Fruit fly (Drosophila melanogaster): ENCODE measurements around the gene mRpS31.

dm6 chr3L:16001164-16001679 lies 3.8 kb upstream of the mRpS31 start:
- TF ChIP-seq CTCF (optimal IDR thresholded peaks at IDR 0.05), result no peak
- no peak for TF ChIP-seq CG8478 (optimal IDR thresholded peaks at IDR 0.05)
